Worm (Caenorhabditis elegans) whole organism, L1 larva: ENCODE data around the gene fbxa-126.
A peak's percentile ranks its signal among the peaks of the same experiment; 100 is the strongest.

Source experiments
- C04F5.9 ChIP-seq: sonication (generic microtip); optimal IDR thresholded peaks from 2 replicates; lab custom pipeline; 2016; ENCODE audit warnings: missing genetic modification characterization, missing compliant biosample characterization
- C34B4.2 ChIP-seq: sonication (generic microtip); optimal IDR thresholded peaks from 2 replicates; lab custom pipeline; 2017; ENCODE audit warnings: mild to moderate bottlenecking, missing genetic modification characterization, missing compliant biosample characterization
- Y116A8C.19 ChIP-seq: sonication (generic microtip); optimal IDR thresholded peaks from 2 replicates; lab custom pipeline; 2016; ENCODE audit warnings: missing compliant biosample characterization, missing genetic modification characterization, borderline replicate concordance
- aha-1 ChIP-seq: fragments of 150-350 bp; optimal IDR thresholded peaks from 2 replicates; lab custom pipeline; 2014; ENCODE audit warnings: missing biosample characterization, missing genetic modification characterization
- ceh-63 ChIP-seq: fragments of 200-800 bp; sonication (Bioruptor generic); optimal IDR thresholded peaks from 2 replicates; lab custom pipeline; 2018; ENCODE audit warnings: mild to moderate bottlenecking, missing genetic modification characterization, missing compliant biosample characterization
- ceh-8 ChIP-seq: fragments of 200-800 bp; sonication (Bioruptor generic); optimal IDR thresholded peaks from 2 replicates; lab custom pipeline; 2018; ENCODE audit warnings: mild to moderate bottlenecking, missing genetic modification characterization, moderate library complexity, missing compliant biosample characterization
- dpl-1 ChIP-seq, 3 experiments: fragments of 150-350 bp in 2 of 3; sonication (generic microtip) in 1 of 3; optimal IDR thresholded peaks; 2 replicates each; lab custom pipeline; 2014 to 2017; ENCODE audit warnings: missing biosample characterization in 3 of 3, missing genetic modification characterization in 3 of 3, missing genetic modification reagents in 3 of 3
- efl-1 ChIP-seq, 4 experiments: fragments of 150-350 bp; optimal IDR thresholded peaks in 3 of 4; peaks in 1 of 4; 1 replicate in 1 of 4; 2 replicates in 3 of 4; lab custom pipeline; 2014; ENCODE audit warnings: missing biosample characterization in 2 of 4, missing genetic modification characterization in 2 of 4, missing genetic modification reagents in 2 of 4
- egl-13 ChIP-seq: sonication (generic microtip); optimal IDR thresholded peaks from 2 replicates; lab custom pipeline; 2016; ENCODE audit warnings: missing genotype, missing genetic modification reagents, missing genetic modification characterization, missing compliant biosample characterization
- elt-3 ChIP-seq, 6 experiments: fragments of 150-350 bp in 1 of 6; sonication (generic microtip); optimal IDR thresholded peaks; 2 replicates each; lab custom pipeline; 2017 to 2018; ENCODE audit warnings: missing biosample characterization in 6 of 6, missing genetic modification characterization in 6 of 6, inconsistent platforms in 1 of 6
- fkh-4 ChIP-seq: sonication (generic microtip); optimal IDR thresholded peaks from 2 replicates; lab custom pipeline; 2016; ENCODE audit warnings: missing compliant biosample characterization, missing genetic modification characterization, borderline replicate concordance
- fkh-8 ChIP-seq: sonication (generic microtip); optimal IDR thresholded peaks from 2 replicates; lab custom pipeline; 2016; ENCODE audit warnings: mild to moderate bottlenecking, missing genetic modification characterization, missing compliant biosample characterization
- lin-39 ChIP-seq: fragments of 150-350 bp; optimal IDR thresholded peaks from 2 replicates; lab custom pipeline; 2014; ENCODE audit warnings: missing biosample characterization, missing genetic modification reagents, missing genetic modification characterization
- lir-3 ChIP-seq: sonication (generic microtip); optimal IDR thresholded peaks from 2 replicates; lab custom pipeline; 2016; ENCODE audit warnings: mild to moderate bottlenecking, missing genetic modification characterization, moderate library complexity, missing compliant biosample characterization; ENCODE audit not compliant: poor library complexity
- mab-9 ChIP-seq: fragments of 200-800 bp; sonication (Bioruptor generic); IDR thresholded peaks from 2 replicates; pipeline ENCODE4 v1.3.6; 2022; ENCODE audit warnings: missing genetic modification reagents, missing genetic modification characterization, missing compliant biosample characterization
- mep-1 ChIP-seq: fragments of 150-350 bp; optimal IDR thresholded peaks from 2 replicates; lab custom pipeline; 2014; ENCODE audit warnings: missing biosample characterization, missing genetic modification characterization
- nhr-11 ChIP-seq: fragments of 150-350 bp; optimal IDR thresholded peaks from 2 replicates; lab custom pipeline; 2014; ENCODE audit warnings: missing biosample characterization, missing genetic modification characterization
- nhr-19 ChIP-seq: fragments of 200-800 bp; sonication (Bioruptor generic); conservative IDR thresholded peaks from 2 replicates; pipeline ENCODE4 v1.3.6; 2022; ENCODE audit warnings: missing genetic modification characterization, missing compliant biosample characterization
- nhr-47 ChIP-seq: sonication (generic microtip); optimal IDR thresholded peaks from 2 replicates; lab custom pipeline; 2016; ENCODE audit warnings: mild to moderate bottlenecking, missing genetic modification characterization, moderate library complexity, missing compliant biosample characterization
- nhr-77 ChIP-seq: fragments of 150-350 bp; optimal IDR thresholded peaks from 2 replicates; lab custom pipeline; 2014; ENCODE audit warnings: missing biosample characterization, missing genetic modification characterization
- nhr-85 ChIP-seq: sonication (generic microtip); peaks from one replicate; lab custom pipeline; 2016; ENCODE audit warnings: missing genetic modification characterization, inconsistent platforms, missing compliant biosample characterization
- nhr-90 ChIP-seq: sonication (generic microtip); optimal IDR thresholded peaks from 2 replicates; lab custom pipeline; 2016; ENCODE audit warnings: mild to moderate bottlenecking, missing genetic modification characterization, missing compliant biosample characterization; ENCODE audit not compliant: poor library complexity
- snu-23 ChIP-seq: sonication (generic microtip); optimal IDR thresholded peaks from 2 replicates; lab custom pipeline; 2016; ENCODE audit warnings: missing genetic modification characterization, missing compliant biosample characterization
- sptf-1 ChIP-seq: fragments of 150-350 bp; optimal IDR thresholded peaks from 2 replicates; lab custom pipeline; 2014; ENCODE audit warnings: missing biosample characterization, missing genetic modification characterization
- sup-37 ChIP-seq: fragments of 200-800 bp; sonication (Bioruptor generic); optimal IDR thresholded peaks from 2 replicates; lab custom pipeline; 2018; ENCODE audit warnings: mild to moderate bottlenecking, missing genetic modification characterization, missing compliant biosample characterization
- tlp-1 ChIP-seq: fragments of 150-350 bp; optimal IDR thresholded peaks from 2 replicates; lab custom pipeline; 2014; ENCODE audit warnings: missing biosample characterization, missing genetic modification characterization
- unc-86 ChIP-seq: sonication (generic microtip); optimal IDR thresholded peaks from 2 replicates; lab custom pipeline; 2016; ENCODE audit warnings: missing genetic modification characterization, missing compliant biosample characterization
- unc-98 ChIP-seq: fragments of 200-800 bp; sonication (Bioruptor generic); IDR thresholded peaks from 2 replicates; pipeline ENCODE4 v1.3.6; 2022; ENCODE audit warnings: missing genetic modification characterization, missing compliant biosample characterization
- vab-15 ChIP-seq: sonication (generic microtip); optimal IDR thresholded peaks from 2 replicates; lab custom pipeline; 2017; ENCODE audit warnings: missing genotype, mild to moderate bottlenecking, missing genetic modification characterization, missing compliant biosample characterization
- xbp-1 ChIP-seq: sonication (generic microtip); optimal IDR thresholded peaks from 2 replicates; lab custom pipeline; 2016; ENCODE audit warnings: missing genetic modification characterization, missing compliant biosample characterization
- zag-1 ChIP-seq: fragments of 150-350 bp; optimal IDR thresholded peaks from 2 replicates; lab custom pipeline; 2014; ENCODE audit warnings: missing biosample characterization, missing genetic modification characterization
- zip-4 ChIP-seq: fragments of 200-800 bp; sonication (Bioruptor generic); optimal IDR thresholded peaks from 2 replicates; lab custom pipeline; 2018; ENCODE audit warnings: mild to moderate bottlenecking, missing genetic modification characterization, moderate library complexity, missing compliant biosample characterization

The fbxa-126 gene

DNA sequence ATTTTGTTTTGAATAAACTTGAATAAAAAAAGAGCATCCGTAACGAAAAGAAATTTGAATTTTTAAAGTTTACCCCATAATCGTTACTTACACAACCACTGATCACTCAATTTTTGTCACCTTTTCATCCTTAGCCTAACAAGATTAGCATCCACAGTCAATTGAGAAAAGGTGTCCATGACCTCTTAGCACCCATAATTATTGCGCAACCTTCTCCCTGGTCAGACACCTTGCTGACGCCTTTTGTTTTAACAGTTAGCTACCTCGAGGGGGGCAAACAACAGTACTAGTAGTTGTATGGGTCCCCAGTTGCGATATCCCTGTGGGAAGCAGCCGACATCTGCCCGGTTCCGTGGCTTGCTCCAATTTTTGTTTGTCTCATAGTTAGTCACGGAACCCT lies 24.5 kb downstream of the fbxa-126 start:
- no peak for TF ChIP-seq fkh-4 (tag; lab: Kevin White, UChicago)
- TF ChIP-seq nhr-77 (tag; lab: Kevin White, UChicago): no peak
- TF ChIP-seq nhr-85 (tag; lab: Kevin White, UChicago): peak; percentile 16
- TF ChIP-seq, all 84 proteins: peak for 1

DNA sequence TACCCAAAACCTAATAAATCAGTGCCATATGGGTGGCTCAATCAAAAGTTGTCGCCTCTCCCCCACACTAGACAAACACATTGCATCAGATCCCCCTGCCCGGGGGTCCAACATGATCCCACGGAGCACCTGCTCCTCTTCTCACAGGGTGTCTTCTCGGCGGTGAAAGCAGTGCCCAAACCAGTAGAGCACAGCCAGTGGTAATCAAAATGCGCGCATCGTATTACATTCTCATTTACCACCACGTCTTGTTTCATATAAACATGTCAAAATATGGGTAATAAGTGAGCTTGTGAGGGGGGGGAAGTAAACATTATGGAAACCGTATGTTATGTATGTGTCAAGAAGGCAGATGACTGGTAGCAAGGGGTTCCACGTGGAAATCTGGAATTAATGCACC lies 26.3 kb downstream of the fbxa-126 start:
- no peak for TF ChIP-seq C04F5.9 (tag; lab: Kevin White, UChicago)
- no peak for TF ChIP-seq dpl-1 (GFP tag; optimal IDR thresholded peaks at IDR 0.05; lab: Kevin White, UChicago)
- TF ChIP-seq Y116A8C.19 (tag; lab: Kevin White, UChicago): no peak
- no peak for TF ChIP-seq lin-39 (tag; lab: Kevin White, UChicago)
- TF ChIP-seq xbp-1: no peak
- TF ChIP-seq unc-98 (GFP tag; lab: Robert Waterston, UW): no peak
- no peak for TF ChIP-seq fkh-4 (tag; lab: Kevin White, UChicago)
- TF ChIP-seq zip-4 (GFP tag; lab: Kevin White, UChicago): no peak
- no peak for TF ChIP-seq elt-3 (tag; optimal IDR thresholded peaks at IDR 0.05; lab: Kevin White, UChicago)
- no peak for TF ChIP-seq efl-1 (optimal IDR thresholded peaks at IDR 0.05; lab: Kevin White, UChicago)
- no peak for TF ChIP-seq efl-1 (GFP tag; optimal IDR thresholded peaks at IDR 0.05 in 1 of 2; lab: Kevin White, UChicago)

ce11 chrIV:14291601-14292000 lies 30.0 kb downstream of the fbxa-126 start, which contains the start of gene Y64G10A.7:
TSS of gene Y64G10A.7 (plus strand) at chrIV:14291901.
- no peak for TF ChIP-seq ceh-8 (GFP tag; lab: Kevin White, UChicago)
- no peak for TF ChIP-seq aha-1 (tag; lab: Kevin White, UChicago)
- TF ChIP-seq tlp-1 (tag; lab: Kevin White, UChicago): no peak
- no peak for TF ChIP-seq C34B4.2 (tag; lab: Kevin White, UChicago)
- no peak for TF ChIP-seq fkh-4 (tag; lab: Kevin White, UChicago)
- TF ChIP-seq vab-15 (tag; lab: Kevin White, UChicago): no peak
- no peak for TF ChIP-seq mep-1
- no peak for TF ChIP-seq fkh-8 (tag; lab: Kevin White, UChicago)
- TF ChIP-seq sptf-1: no peak
- no peak for TF ChIP-seq lin-39 (tag; lab: Kevin White, UChicago)
- TF ChIP-seq snu-23 (GFP tag; lab: Kevin White, UChicago): no peak
- TF ChIP-seq unc-86: no peak
- no peak for TF ChIP-seq nhr-47 (tag; lab: Kevin White, UChicago)
- TF ChIP-seq nhr-19 (GFP tag; lab: Robert Waterston, UW): no peak
- no peak for TF ChIP-seq nhr-90 (tag; lab: Kevin White, UChicago)
- TF ChIP-seq lir-3 (tag; lab: Kevin White, UChicago): no peak
- TF ChIP-seq sup-37 (GFP tag; lab: Kevin White, UChicago): no peak
- no peak for TF ChIP-seq zag-1 (tag; lab: Kevin White, UChicago)
- TF ChIP-seq ceh-63 (GFP tag; lab: Kevin White, UChicago): no peak

DNA sequence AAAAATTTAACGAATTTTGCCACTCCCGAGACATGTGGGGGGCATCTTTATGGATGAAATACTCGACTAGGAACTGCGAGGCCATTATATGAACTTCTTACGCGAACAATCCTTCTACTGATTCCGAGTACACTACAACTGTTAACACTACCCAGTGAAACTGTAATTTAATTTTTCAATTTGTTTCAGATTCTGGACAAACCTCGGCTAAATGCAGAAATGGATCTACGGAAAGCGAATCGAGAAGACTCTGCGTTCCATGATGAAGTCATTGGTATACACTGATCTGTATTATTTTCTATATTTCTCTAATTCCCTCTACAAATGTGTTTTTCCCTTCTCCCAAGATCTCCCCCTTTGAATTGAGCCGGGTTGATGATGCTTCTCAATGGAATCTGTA lies 36.6 kb downstream of the fbxa-126 start:
- no peak for TF ChIP-seq mab-9
- no peak for TF ChIP-seq efl-1 (optimal IDR thresholded peaks at IDR 0.05; lab: Kevin White, UChicago)
- TF ChIP-seq efl-1 (GFP tag; optimal IDR thresholded peaks at IDR 0.05 in 1 of 2; lab: Kevin White, UChicago): peak in 1 of 2 experiments; percentile 78

DNA sequence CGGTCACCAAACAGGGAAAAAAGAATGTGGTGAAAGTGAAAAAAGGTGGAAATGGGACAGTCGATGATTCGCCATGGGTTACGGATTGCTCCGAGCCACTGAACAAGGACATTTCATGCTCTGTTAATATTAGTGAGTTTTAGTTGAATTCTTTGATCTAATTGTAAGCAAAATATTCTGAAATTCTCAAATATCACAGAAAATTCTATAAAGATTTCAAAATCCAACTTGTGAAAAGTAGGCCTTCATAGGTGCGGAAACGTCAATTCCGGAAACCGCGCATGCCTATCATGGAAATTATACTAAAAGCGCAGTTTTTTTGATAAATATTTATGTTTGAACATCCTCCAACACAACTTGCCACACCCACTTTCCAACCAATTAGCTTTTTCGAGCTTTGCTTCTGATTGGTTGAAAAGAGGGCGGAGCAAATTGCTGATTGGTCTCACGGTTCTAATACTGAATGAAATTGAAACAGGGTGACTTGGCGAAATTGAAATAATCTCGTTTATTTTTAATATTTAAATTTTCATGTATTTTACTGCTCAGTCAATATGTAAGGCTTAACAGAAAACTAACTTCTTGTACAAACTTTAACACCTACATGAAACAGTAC lies 44.7 kb downstream of the fbxa-126 start:
- TF ChIP-seq nhr-11 (tag; lab: Kevin White, UChicago) (no peak), egl-13 (peak; percentile 5)
